Worm (Caenorhabditis elegans) whole organism, young adult: ENCODE results near the gene F13B9.2.

ENCODE experiments used
- C17E4.6 ChIP-seq: fragments of 200-800 bp; sonication (Bioruptor generic); IDR thresholded peaks from 2 replicates; pipeline ENCODE4 v1.3.6; 2022; ENCODE audit warnings: missing genetic modification reagents, missing genetic modification characterization, missing compliant biosample characterization
- D2030.7 ChIP-seq: fragments of 200-800 bp; sonication (Bioruptor generic); IDR thresholded peaks from 2 replicates; pipeline ENCODE4 v1.3.6; 2022; ENCODE audit warnings: missing genetic modification reagents, missing genetic modification characterization, missing compliant biosample characterization
- F39B2.1 ChIP-seq: fragments of 200-800 bp; sonication (Bioruptor generic); IDR thresholded peaks from 2 replicates; pipeline ENCODE4 v1.3.6; 2022; ENCODE audit warnings: missing genetic modification reagents, missing genetic modification characterization, missing compliant biosample characterization
- K12H6.12 ChIP-seq: fragments of 200-800 bp; sonication (Bioruptor generic); optimal IDR thresholded peaks from 2 replicates; lab custom pipeline; 2018; ENCODE audit warnings: mild to moderate bottlenecking, missing genetic modification characterization, missing compliant biosample characterization
- Y56A3A.18 ChIP-seq: fragments of 200-800 bp; sonication (Bioruptor generic); IDR thresholded peaks from 2 replicates; pipeline ENCODE4 v1.3.6; 2022; ENCODE audit warnings: missing genetic modification reagents, missing genetic modification characterization, missing compliant biosample characterization
- ZK185.1 ChIP-seq: sonication (generic microtip); optimal IDR thresholded peaks from 2 replicates; lab custom pipeline; 2016; ENCODE audit warnings: mild to moderate bottlenecking, missing genetic modification characterization, missing compliant biosample characterization; ENCODE audit not compliant: poor library complexity, severe bottlenecking
- attf-5 ChIP-seq: fragments of 200-800 bp; sonication (Bioruptor generic); optimal IDR thresholded peaks from 2 replicates; lab custom pipeline; 2018; ENCODE audit warnings: mild to moderate bottlenecking, missing genetic modification characterization, missing compliant biosample characterization
- bed-1 ChIP-seq: fragments of 200-800 bp; sonication (Bioruptor generic); IDR thresholded peaks from 2 replicates; pipeline ENCODE4 v1.3.6; 2022; ENCODE audit warnings: missing genetic modification reagents, missing genetic modification characterization, missing compliant biosample characterization
- bed-2 ChIP-seq: fragments of 200-800 bp; sonication (Bioruptor generic); IDR thresholded peaks from 2 replicates; pipeline ENCODE4 v1.3.6; 2022; ENCODE audit warnings: missing genetic modification reagents, missing genetic modification characterization, missing compliant biosample characterization
- cebp-1 ChIP-seq, 2 experiments: fragments of 200-800 bp in 1 of 2; sonication (Bioruptor generic) in 1 of 2; sonication (generic microtip) in 1 of 2; IDR thresholded peaks in 1 of 2; optimal IDR thresholded peaks in 1 of 2; 2 replicates each; pipeline versions ENCODE4 v1.3.6 to Lab custom; 2017 to 2022; ENCODE audit warnings: missing compliant biosample characterization in 2 of 2, missing genetic modification characterization in 2 of 2, mild to moderate bottlenecking in 1 of 2, missing genetic modification reagents in 1 of 2, moderate library complexity in 1 of 2
- ceh-27 ChIP-seq: fragments of 200-800 bp; sonication (Bioruptor generic); optimal IDR thresholded peaks from 2 replicates; lab custom pipeline; 2018; ENCODE audit warnings: mild to moderate bottlenecking, missing genetic modification characterization, moderate library complexity, missing compliant biosample characterization
- dox-1 ChIP-seq: fragments of 200-800 bp; sonication (Bioruptor generic); IDR thresholded peaks from 2 replicates; pipeline ENCODE4 v1.3.6; 2022; ENCODE audit warnings: missing genetic modification reagents, missing genetic modification characterization, missing compliant biosample characterization
- egl-44 ChIP-seq: fragments of 200-800 bp; sonication (Bioruptor generic); IDR thresholded peaks from 2 replicates; pipeline ENCODE4 v1.3.6; 2022; ENCODE audit warnings: missing genetic modification reagents, missing genetic modification characterization, missing compliant biosample characterization
- egrh-3 ChIP-seq: fragments of 200-800 bp; sonication (Bioruptor generic); IDR thresholded peaks from 2 replicates; pipeline ENCODE4 v1.3.6; 2022; ENCODE audit warnings: missing genetic modification reagents, missing genetic modification characterization, missing compliant biosample characterization
- gei-17 ChIP-seq: fragments of 200-800 bp; sonication (Bioruptor generic); optimal IDR thresholded peaks from 2 replicates; lab custom pipeline; 2018; ENCODE audit warnings: mild to moderate bottlenecking, missing genetic modification characterization, missing compliant biosample characterization
- hmg-1.2 ChIP-seq: fragments of 200-800 bp; sonication (Bioruptor generic); IDR thresholded peaks from 2 replicates; pipeline ENCODE4 v1.3.6; 2022; ENCODE audit warnings: missing genetic modification reagents, missing genetic modification characterization, missing compliant biosample characterization
- let-607 ChIP-seq, 2 experiments: fragments of 200-800 bp in 1 of 2; sonication (Bioruptor generic) in 1 of 2; sonication (generic microtip) in 1 of 2; optimal IDR thresholded peaks; 2 replicates each; lab custom pipeline; 2016 to 2018; ENCODE audit warnings: mild to moderate bottlenecking in 2 of 2, missing compliant biosample characterization in 2 of 2, missing genetic modification characterization in 2 of 2, moderate library complexity in 2 of 2, missing genotype in 1 of 2
- lsl-1 ChIP-seq: fragments of 200-800 bp; sonication (Bioruptor generic); optimal IDR thresholded peaks from 2 replicates; lab custom pipeline; 2018; ENCODE audit warnings: mild to moderate bottlenecking, missing genetic modification characterization, moderate library complexity, missing compliant biosample characterization
- madf-3 ChIP-seq: fragments of 200-800 bp; sonication (Bioruptor generic); IDR thresholded peaks from 2 replicates; pipeline ENCODE4 v1.3.6; 2022; ENCODE audit warnings: missing genetic modification reagents, missing genetic modification characterization, missing compliant biosample characterization
- mcd-1 ChIP-seq: fragments of 200-800 bp; sonication (Bioruptor generic); IDR thresholded peaks from 2 replicates; pipeline ENCODE4 v1.3.6; 2022; ENCODE audit warnings: missing genetic modification reagents, missing genetic modification characterization, missing compliant biosample characterization
- nfyb-1 ChIP-seq: fragments of 200-800 bp; sonication (Bioruptor generic); IDR thresholded peaks from 2 replicates; pipeline ENCODE4 v1.3.6; 2022; ENCODE audit warnings: missing genetic modification reagents, missing genetic modification characterization, missing compliant biosample characterization
- nhr-80 ChIP-seq: sonication (generic microtip); optimal IDR thresholded peaks from 2 replicates; lab custom pipeline; 2016; ENCODE audit warnings: missing genetic modification characterization, missing compliant biosample characterization
- pbrm-1 ChIP-seq: fragments of 200-800 bp; sonication (Bioruptor generic); IDR thresholded peaks from 2 replicates; pipeline ENCODE4 v1.3.6; 2022; ENCODE audit warnings: missing genetic modification reagents, missing genetic modification characterization, missing compliant biosample characterization
- pha-4 ChIP-seq: fragments of 150-350 bp; sonication (generic microtip); optimal IDR thresholded peaks from 2 replicates; lab custom pipeline; 2014; ENCODE audit warnings: missing biosample characterization, missing genetic modification reagents, missing genetic modification characterization
- rcor-1 ChIP-seq: fragments of 200-800 bp; sonication (Bioruptor generic); IDR thresholded peaks from 2 replicates; pipeline ENCODE4 v1.3.6; 2022; ENCODE audit warnings: missing genetic modification reagents, missing genetic modification characterization, missing compliant biosample characterization
- rpc-1 ChIP-seq, 2 experiments: fragments of 150-350 bp in 1 of 2; sonication (generic microtip) in 1 of 2; optimal IDR thresholded peaks; 2 replicates each; lab custom pipeline; 2014 to 2018; ENCODE audit warnings: missing biosample characterization in 1 of 2, missing genetic modification characterization in 1 of 2, missing genetic modification reagents in 1 of 2, missing genotype in 1 of 2
- snpc-1.1 ChIP-seq: sonication (generic microtip); optimal IDR thresholded peaks from 2 replicates; lab custom pipeline; 2017; ENCODE audit warnings: missing genetic modification characterization, mild to moderate bottlenecking, missing compliant biosample characterization, antibody characterized with exemption, moderate library complexity, missing genotype, missing genetic modification reagents; ENCODE audit not compliant: insufficient read depth
- snpc-4 ChIP-seq, 5 experiments: fragments of 150-350 bp in 1 of 5; sonication (generic microtip) in 4 of 5; optimal IDR thresholded peaks; 2 replicates each; lab custom pipeline; 2014 to 2018; ENCODE audit warnings: missing genetic modification characterization in 5 of 5, missing biosample characterization in 3 of 5, antibody characterized with exemption in 2 of 5, mild to moderate bottlenecking in 2 of 5, missing compliant biosample characterization in 2 of 5, missing genotype in 2 of 5, moderate library complexity in 2 of 5, missing genetic modification reagents in 1 of 5
- tbx-9 ChIP-seq: sonication (generic microtip); optimal IDR thresholded peaks from 2 replicates; lab custom pipeline; 2016; ENCODE audit warnings: borderline replicate concordance, missing genetic modification characterization, inconsistent platforms, missing compliant biosample characterization
- unc-62 ChIP-seq: fragments of 150-350 bp; optimal IDR thresholded peaks from 2 replicates; lab custom pipeline; 2014; ENCODE audit warnings: missing biosample characterization, missing genetic modification reagents, missing genetic modification characterization
- zfh-2 ChIP-seq: fragments of 200-800 bp; sonication (Bioruptor generic); conservative IDR thresholded peaks from 2 replicates; pipeline ENCODE4 v1.3.6; 2022; ENCODE audit warnings: missing genetic modification reagents, missing genetic modification characterization, missing compliant biosample characterization
- ztf-6 ChIP-seq: fragments of 200-800 bp; sonication (Bioruptor generic); IDR thresholded peaks from 2 replicates; pipeline ENCODE4 v1.3.6; 2022; ENCODE audit warnings: missing genetic modification reagents, missing genetic modification characterization, missing compliant biosample characterization

F13B9.2 gene

DNA sequence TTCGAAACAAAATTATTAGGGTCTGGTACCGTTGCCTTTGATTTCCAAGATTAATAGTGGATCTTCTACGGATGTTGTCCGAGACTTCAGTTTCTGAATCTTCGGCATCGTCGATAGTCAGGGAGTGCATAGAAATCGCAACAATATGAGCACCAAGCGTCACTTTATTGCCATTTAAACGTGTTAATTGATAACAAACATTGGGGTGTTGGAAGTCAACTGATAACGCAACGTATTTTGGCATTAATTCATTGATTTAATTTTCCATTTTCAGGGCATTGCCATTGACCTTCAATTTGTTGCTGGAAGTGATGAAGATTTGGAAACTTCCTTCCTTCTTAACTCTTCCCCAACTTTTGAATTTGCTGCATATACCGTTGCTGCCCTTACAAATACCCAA lies 39.4 kb upstream of the F13B9.2 start, which contains the start of gene kqt-2:
Gene kqt-2, minus strand, starts transcription at position 244 of the 400 bp plus-strand sequence.
- TF ChIP-seq dox-1 (GFP tag; lab: Robert Waterston, UW): peak; percentile 35; the same call in 1 of the 2 replicates
- TF ChIP-seq lsl-1 (GFP tag; lab: Kevin White, UChicago): no peak
- no peak for TF ChIP-seq rcor-1
- TF ChIP-seq let-607 (tag; optimal IDR thresholded peaks at IDR 0.05; lab: Kevin White, UChicago): peak in 1 of 2 experiments; percentile 0
- peak; percentile 75 for TF ChIP-seq nhr-80 (tag; lab: Kevin White, UChicago)

DNA sequence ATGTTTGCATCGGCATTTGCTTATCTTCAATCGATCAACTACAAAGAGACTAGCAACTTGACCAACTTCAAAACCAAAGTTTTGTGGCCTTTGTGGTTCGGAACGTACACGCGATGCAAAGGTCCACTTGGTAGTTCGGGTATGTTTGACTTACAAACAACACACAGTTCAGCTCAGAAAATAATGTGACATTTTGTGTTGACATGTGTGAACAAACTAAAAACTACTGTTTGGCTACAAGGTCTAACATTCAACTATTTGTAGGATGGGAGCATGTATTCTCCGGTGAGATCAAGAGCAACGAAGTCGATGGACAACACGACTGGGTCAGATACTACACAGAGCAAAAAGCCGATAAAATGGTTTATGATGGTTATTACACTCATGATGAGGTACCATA lies 38.4 kb upstream of the F13B9.2 start:
- TF ChIP-seq hmg-1.2 (GFP tag; lab: Robert Waterston, UW) (no peak), madf-3 (GFP tag; lab: Robert Waterston, UW) (0 out of 2 replicates have a peak, but pooled peaks have one; percentile 59), attf-5 (no peak), egl-44 (GFP tag; lab: Robert Waterston, UW) (no peak), bed-1 (GFP tag; lab: Robert Waterston, UW) (no peak)

DNA sequence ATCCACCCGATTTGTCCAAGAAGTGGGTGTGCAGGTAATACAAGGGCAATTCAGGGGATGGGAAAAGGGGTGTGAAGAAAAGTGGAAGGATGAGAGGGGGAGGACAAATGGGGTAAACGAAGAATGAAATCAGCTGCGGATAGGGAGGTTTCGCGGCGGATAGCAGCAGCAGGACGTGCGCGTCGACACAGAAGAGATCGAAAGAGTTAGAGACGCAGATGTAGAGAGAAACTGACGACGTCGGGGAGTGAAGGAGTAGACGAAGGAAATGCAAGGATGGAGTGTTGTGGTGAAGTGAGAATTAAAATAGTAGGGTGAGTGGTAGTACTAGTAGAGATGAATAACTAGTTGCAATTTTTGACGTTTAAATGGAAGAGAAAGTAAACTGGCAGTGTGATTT lies 33.2 kb upstream of the F13B9.2 start, which contains the start of gene M60.6:
Gene M60.6, minus strand, starts transcription at position 166 of the 400 bp plus-strand sequence.
- no peak for TF ChIP-seq Y56A3A.18 (GFP tag; lab: Robert Waterston, UW)
- peak; percentile 42; the same call in 1 of the 2 replicates for TF ChIP-seq hmg-1.2 (GFP tag; lab: Robert Waterston, UW)
- no peak for TF ChIP-seq pbrm-1 (GFP tag; lab: Robert Waterston, UW)
- no peak for TF ChIP-seq cebp-1 (GFP tag; IDR thresholded peaks at IDR 0.05; lab: Robert Waterston, UW)
- TF ChIP-seq cebp-1 (tag; optimal IDR thresholded peaks at IDR 0.05; lab: Kevin White, UChicago): peak; percentile 11
- no peak for TF ChIP-seq ztf-6 (GFP tag; lab: Robert Waterston, UW)
- no peak for TF ChIP-seq D2030.7 (GFP tag; lab: Robert Waterston, UW)
- peak; percentile 73 for TF ChIP-seq zfh-2
- peak; percentile 14 for TF ChIP-seq ceh-27
- 0 out of 2 replicates have a peak, but pooled peaks have one; percentile 10 for TF ChIP-seq egrh-3 (GFP tag; lab: Robert Waterston, UW)
- TF ChIP-seq bed-2 (GFP tag; lab: Robert Waterston, UW): no peak
- no peak for TF ChIP-seq pha-4 (tag; lab: Kevin White, UChicago)

DNA sequence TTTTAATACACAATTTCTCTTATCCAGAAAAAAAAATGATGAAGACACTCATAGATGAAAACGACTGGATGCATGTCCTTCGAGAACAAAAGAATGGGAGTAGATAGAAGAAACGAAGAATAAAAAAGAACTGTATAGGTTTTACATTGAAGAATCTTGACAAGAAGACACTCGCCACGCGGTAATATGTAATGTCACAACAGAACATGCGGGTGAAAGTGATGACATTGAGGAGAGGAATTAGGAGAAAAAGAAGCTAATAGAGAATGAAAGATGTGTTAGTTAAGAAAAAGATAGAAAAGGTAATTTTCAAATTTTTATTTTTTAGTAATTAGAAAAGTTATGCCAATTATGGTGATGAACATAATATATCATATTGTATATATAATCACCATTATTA lies 30.1 kb upstream of the F13B9.2 start:
- TF ChIP-seq snpc-4 (GFP tag; optimal IDR thresholded peaks at IDR 0.05; lab: Kevin White, UChicago) (no peak), snpc-4 (tag; optimal IDR thresholded peaks at IDR 0.05; lab: Kevin White, UChicago) (no peak), mcd-1 (no peak), snpc-1.1 (tag; lab: Kevin White, UChicago) (no peak), F39B2.1 (GFP tag; lab: Robert Waterston, UW) (no peak), bed-1 (GFP tag; lab: Robert Waterston, UW) (no peak), rpc-1 (optimal IDR thresholded peaks at IDR 0.05; lab: Kevin White, UChicago) (no peak), rpc-1 (tag; optimal IDR thresholded peaks at IDR 0.05; lab: Kevin White, UChicago) (no peak), attf-5 (no peak), C17E4.6 (GFP tag; lab: Robert Waterston, UW) (no peak), gei-17 (GFP tag; lab: Kevin White, UChicago) (no peak)

DNA sequence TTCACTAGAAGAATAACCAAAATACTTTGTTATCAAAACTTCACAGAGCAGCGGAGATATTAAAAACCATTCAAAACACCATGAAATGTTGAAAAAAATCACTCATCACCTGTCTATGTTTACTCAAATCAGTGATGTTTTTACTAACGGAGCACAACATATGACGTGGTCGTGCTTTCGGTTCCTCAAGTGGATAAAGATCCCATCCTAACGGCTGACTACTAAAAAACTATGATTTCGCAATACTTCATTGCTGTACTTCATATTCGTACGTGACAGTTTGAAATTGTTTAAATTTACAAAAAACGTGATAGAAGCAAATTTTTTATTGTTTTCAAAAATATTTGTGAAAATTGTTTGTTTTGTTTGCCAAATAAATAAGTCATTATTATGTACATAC lies 27.8 kb upstream of the F13B9.2 start:
- TF ChIP-seq nfyb-1 (GFP tag; lab: Robert Waterston, UW) (0 out of 2 replicates have a peak, but pooled peaks have one; percentile 13), unc-62 (GFP tag; lab: Kevin White, UChicago) (no peak), C17E4.6 (GFP tag; lab: Robert Waterston, UW) (no peak), ZK185.1 (tag; lab: Kevin White, UChicago) (no peak), tbx-9 (tag; lab: Kevin White, UChicago) (no peak), K12H6.12 (tag; lab: Kevin White, UChicago) (peak; percentile 39), cebp-1 (GFP tag; IDR thresholded peaks at IDR 0.05; lab: Robert Waterston, UW) (peak; percentile 87), cebp-1 (tag; optimal IDR thresholded peaks at IDR 0.05; lab: Kevin White, UChicago) (peak; percentile 97)
